Fruit fly (Drosophila melanogaster): Measurements from ENCODE around the gene Oseg4.

- TF ChIP-seq CG4424 (GFP tag; optimal IDR thresholded peaks at IDR 0.05), result no peak
- TF ChIP-seq Side (GFP tag; optimal IDR thresholded peaks at IDR 0.05), result no peak
- no peak for TF ChIP-seq hkb (optimal IDR thresholded peaks at IDR 0.05)
- no peak for TF ChIP-seq hkb (GFP tag; IDR thresholded peaks at IDR 0.05)
- TF ChIP-seq sima (GFP tag; optimal IDR thresholded peaks at IDR 0.05), result no peak
- no peak for TF ChIP-seq CG2202 (tag; optimal IDR thresholded peaks at IDR 0.05)
- TF ChIP-seq nom (GFP tag; optimal IDR thresholded peaks at IDR 0.05), result no peak
- TF ChIP-seq maf-S (GFP tag; optimal IDR thresholded peaks at IDR 0.05), result no peak
- TF ChIP-seq CG6272 (GFP tag; IDR thresholded peaks at IDR 0.05), result no peak
- TF ChIP-seq insv (GFP tag; optimal IDR thresholded peaks at IDR 0.05), result no peak
- TF ChIP-seq da (GFP tag; optimal IDR thresholded peaks at IDR 0.05), result no peak
- no peak for TF ChIP-seq Dip3 (GFP tag; optimal IDR thresholded peaks at IDR 0.05)
Observed at dm6 chr3L:1777249-1777648, 41.7 kb upstream of the Oseg4 start, which contains the start of the genes CG2021 and mRpL46.
